Fruit fly (Drosophila melanogaster) whole organism, embryonic: ENCODE results near the gene CG32074.
A peak's percentile ranks its signal among the peaks of the same experiment; 100 is the strongest.

ENCODE experiments used
- Atf-2 ChIP-seq: fragments of 200-800 bp; sonication (Bioruptor generic); optimal IDR thresholded peaks from 2 replicates; lab custom pipeline; 2016; ENCODE audit warnings: missing biosample characterization, missing genetic modification characterization
- CG10565 ChIP-seq: fragments of 200-800 bp; sonication (Bioruptor generic); optimal IDR thresholded peaks from 3 replicates; lab custom pipeline; 2016; ENCODE audit warnings: missing biosample characterization, mild to moderate bottlenecking, missing genetic modification characterization
- CG10654 ChIP-seq: fragments of 200-800 bp; sonication (Bioruptor generic); optimal IDR thresholded peaks from 2 replicates; lab custom pipeline; 2016; ENCODE audit warnings: missing biosample characterization, missing genetic modification characterization
- CG10959 ChIP-seq: fragments of 200-800 bp; sonication (Bioruptor generic); IDR thresholded peaks from 2 replicates; pipeline ENCODE4 v1.3.6; 2022; ENCODE audit warnings: missing biosample characterization, missing genetic modification characterization
- CG12071 ChIP-seq: fragments of 200-800 bp; sonication (Bioruptor generic); optimal IDR thresholded peaks from 3 replicates; lab custom pipeline; 2018; ENCODE audit warnings: missing biosample characterization, mild to moderate bottlenecking, missing genetic modification characterization
- CG12104 ChIP-seq: fragments of 200-800 bp; sonication (Bioruptor generic); optimal IDR thresholded peaks from 3 replicates; lab custom pipeline; 2016; ENCODE audit warnings: missing biosample characterization, missing genetic modification characterization
- CG15073 ChIP-seq: fragments of 200-800 bp; sonication (Bioruptor generic); optimal IDR thresholded peaks from 2 replicates; lab custom pipeline; 2016; ENCODE audit warnings: missing biosample characterization, missing genetic modification characterization
- CG17186 ChIP-seq: fragments of 200-800 bp; sonication (Bioruptor generic); optimal IDR thresholded peaks from 3 replicates; lab custom pipeline; 2017; ENCODE audit warnings: missing biosample characterization, missing genetic modification reagents, missing genetic modification characterization
- CG17829 ChIP-seq: fragments of 200-800 bp; optimal IDR thresholded peaks from 2 replicates; lab custom pipeline; 2019; ENCODE audit warnings: missing biosample characterization, mild to moderate bottlenecking, missing genetic modification characterization, moderate library complexity
- CG1792 ChIP-seq: fragments of 200-800 bp; sonication (Bioruptor generic); optimal IDR thresholded peaks from 2 replicates; lab custom pipeline; 2016; ENCODE audit warnings: missing biosample characterization, missing genetic modification characterization
- CG18599 ChIP-seq: fragments of 200-800 bp; sonication (Bioruptor generic); optimal IDR thresholded peaks from 3 replicates; lab custom pipeline; 2017; ENCODE audit warnings: missing biosample characterization, missing genetic modification characterization, mild to moderate bottlenecking, moderate library complexity, missing genetic modification reagents
- CG3281 ChIP-seq: fragments of 200-800 bp; sonication (Bioruptor generic); optimal IDR thresholded peaks from 3 replicates; lab custom pipeline; 2017; ENCODE audit warnings: missing biosample characterization, mild to moderate bottlenecking, missing genetic modification characterization
- CG3407 ChIP-seq: fragments of 200-800 bp; sonication (Bioruptor generic); optimal IDR thresholded peaks from 2 replicates; lab custom pipeline; 2018; ENCODE audit warnings: missing biosample characterization, mild to moderate bottlenecking, missing genetic modification characterization
- CG34224 ChIP-seq: fragments of 200-800 bp; sonication (Bioruptor generic); IDR thresholded peaks from 3 replicates; pipeline ENCODE4 v1.3.6; 2022; ENCODE audit warnings: missing biosample characterization, missing genetic modification characterization; ENCODE audit not compliant: partially characterized antibody
- CG6175 ChIP-seq: fragments of 200-800 bp; sonication (Bioruptor generic); IDR thresholded peaks from 3 replicates; pipeline ENCODE4 v1.3.6; 2022; ENCODE audit warnings: missing biosample characterization, missing genetic modification characterization
- CG6272 ChIP-seq: fragments of 200-800 bp; sonication (Bioruptor generic); IDR thresholded peaks from 2 replicates; pipeline ENCODE4 v1.3.6; 2022; ENCODE audit warnings: missing biosample characterization, missing genetic modification characterization
- CG7357 ChIP-seq: fragments of 200-800 bp; sonication (Bioruptor generic); IDR thresholded peaks from 3 replicates; pipeline ENCODE4 v1.3.6; 2022; ENCODE audit warnings: missing biosample characterization, missing genetic modification characterization
- CG7963 ChIP-seq: fragments of 200-800 bp; sonication (Bioruptor generic); IDR thresholded peaks from 3 replicates; pipeline ENCODE4 v1.3.6; 2022; ENCODE audit warnings: missing biosample characterization, missing genetic modification characterization; ENCODE audit not compliant: partially characterized antibody
- Dp ChIP-seq: fragments of 200-800 bp; sonication (Bioruptor generic); optimal IDR thresholded peaks from 2 replicates; lab custom pipeline; 2018; ENCODE audit warnings: missing biosample characterization, mild to moderate bottlenecking, missing genetic modification characterization, moderate library complexity
- Drgx ChIP-seq: fragments of 200-800 bp; sonication (Bioruptor generic); IDR thresholded peaks from 2 replicates; pipeline ENCODE4 v1.3.6; 2022; ENCODE audit warnings: missing biosample characterization, missing genetic modification characterization
- E2f2 ChIP-seq: fragments of 200-800 bp; sonication (Bioruptor generic); IDR thresholded peaks from 2 replicates; pipeline ENCODE4 v1.3.6; 2022; ENCODE audit warnings: missing biosample characterization, missing genetic modification characterization
- ERR ChIP-seq: fragments of 200-800 bp; sonication (Bioruptor generic); optimal IDR thresholded peaks from 2 replicates; lab custom pipeline; 2016; ENCODE audit warnings: missing biosample characterization, missing genetic modification characterization
- Ets97D ChIP-seq: fragments of 200-800 bp; sonication (Bioruptor generic); optimal IDR thresholded peaks from 3 replicates; lab custom pipeline; 2016; ENCODE audit warnings: missing biosample characterization, missing genetic modification characterization
- HLH4C ChIP-seq: fragments of 200-800 bp; sonication (Bioruptor generic); IDR thresholded peaks from 3 replicates; pipeline ENCODE4 v1.3.6; 2022; ENCODE audit warnings: missing biosample characterization, missing genetic modification characterization; ENCODE audit not compliant: partially characterized antibody
- HLH54F ChIP-seq: fragments of 200-800 bp; sonication (Bioruptor generic); optimal IDR thresholded peaks from 3 replicates; lab custom pipeline; 2016; ENCODE audit warnings: missing biosample characterization, missing genetic modification characterization
- Hmr ChIP-seq: fragments of 200-800 bp; sonication (Bioruptor generic); optimal IDR thresholded peaks from 3 replicates; lab custom pipeline; 2017; ENCODE audit warnings: mild to moderate bottlenecking, missing biosample characterization, missing genetic modification reagents, missing genetic modification characterization
- Hr78 ChIP-seq, 2 experiments: fragments of 200-800 bp in 1 of 2; fragments of >200 bp in 1 of 2; sonication (Bioruptor generic) in 1 of 2; optimal IDR thresholded peaks; 2 replicates each; lab custom pipeline; 2017 to 2019; ENCODE audit warnings: missing biosample characterization in 2 of 2, missing genetic modification characterization in 2 of 2, mild to moderate bottlenecking in 1 of 2, moderate library complexity in 1 of 2
- Lhr ChIP-seq: fragments of 200-800 bp; sonication (Bioruptor generic); optimal IDR thresholded peaks from 3 replicates; lab custom pipeline; 2017; ENCODE audit warnings: mild to moderate bottlenecking, missing biosample characterization, missing genetic modification reagents, missing genetic modification characterization
- Max ChIP-seq: fragments of 200-800 bp; sonication (Bioruptor generic); optimal IDR thresholded peaks from 2 replicates; lab custom pipeline; 2016; ENCODE audit warnings: missing biosample characterization, mild to moderate bottlenecking, missing genetic modification characterization
- Med ChIP-seq: fragments of 200-800 bp; sonication (Bioruptor generic); peaks from one replicate; lab custom pipeline; 2016; ENCODE audit warnings: missing biosample characterization, missing genetic modification characterization, mild to moderate bottlenecking, inconsistent platforms, moderate library complexity
- NC2β ChIP-seq: fragments of 200-800 bp; sonication (Bioruptor generic); optimal IDR thresholded peaks from 2 replicates; lab custom pipeline; 2016; ENCODE audit warnings: missing biosample characterization, missing genetic modification characterization
- Oaz ChIP-seq: fragments of 200-800 bp; sonication (Bioruptor generic); IDR thresholded peaks from 2 replicates; pipeline ENCODE4 v1.3.6; 2022; ENCODE audit warnings: missing biosample characterization, missing genetic modification characterization
- Optix ChIP-seq: fragments of 200-800 bp; sonication (Bioruptor generic); IDR thresholded peaks from 3 replicates; pipeline ENCODE4 v1.3.6; 2022; ENCODE audit warnings: missing biosample characterization, missing genetic modification characterization
- Xbp1 ChIP-seq: fragments of 200-800 bp; sonication (Bioruptor generic); optimal IDR thresholded peaks from 3 replicates; lab custom pipeline; 2016; ENCODE audit warnings: missing biosample characterization, mild to moderate bottlenecking, missing genetic modification characterization
- ato ChIP-seq: fragments of 200-800 bp; sonication (Bioruptor generic); IDR thresholded peaks from 2 replicates; pipeline ENCODE4 v1.3.6; 2022; ENCODE audit warnings: missing biosample characterization, missing genetic modification characterization; ENCODE audit not compliant: partially characterized antibody
- disco-r ChIP-seq: fragments of 200-800 bp; sonication (Bioruptor generic); optimal IDR thresholded peaks from 2 replicates; lab custom pipeline; 2016; ENCODE audit warnings: missing biosample characterization, missing genetic modification characterization
- dpn ChIP-seq, 2 experiments: fragments of 200-800 bp; sonication (Bioruptor generic); optimal IDR thresholded peaks; 3 replicates each; lab custom pipeline; 2016; ENCODE audit warnings: missing biosample characterization in 2 of 2, missing genetic modification characterization in 2 of 2
- fru ChIP-seq: fragments of >200 bp; optimal IDR thresholded peaks from 2 replicates; lab custom pipeline; 2017
- ftz-f1 ChIP-seq: fragments of 200-800 bp; sonication (Bioruptor generic); optimal IDR thresholded peaks from 2 replicates; lab custom pipeline; 2016; ENCODE audit warnings: missing biosample characterization, missing genetic modification characterization
- gce ChIP-seq: fragments of 200-800 bp; sonication (Bioruptor generic); IDR thresholded peaks from 3 replicates; pipeline ENCODE4 v1.3.6; 2022; ENCODE audit warnings: missing biosample characterization, missing genetic modification characterization
- ind ChIP-seq: fragments of 200-800 bp; sonication (Bioruptor generic); optimal IDR thresholded peaks from 3 replicates; lab custom pipeline; 2016; ENCODE audit warnings: missing biosample characterization, missing genetic modification characterization
- nom ChIP-seq: fragments of 200-800 bp; sonication (Bioruptor generic); optimal IDR thresholded peaks from 2 replicates; lab custom pipeline; 2017; ENCODE audit warnings: missing biosample characterization, missing genetic modification characterization, mild to moderate bottlenecking, moderate library complexity, missing genetic modification reagents
- pan ChIP-seq, 4 experiments: fragments of >200 bp in 3 of 4; fragments of 200-800 bp in 1 of 4; sonication (Bioruptor generic) in 1 of 4; optimal IDR thresholded peaks in 3 of 4; IDR thresholded peaks in 1 of 4; 2 replicates each; pipeline versions ENCODE4 v1.3.6 to Lab custom; 2017 to 2022; ENCODE audit warnings: missing biosample characterization in 2 of 4, missing genetic modification characterization in 2 of 4, mixed read lengths in 1 of 4
- pho ChIP-seq: fragments of 200-800 bp; sonication (Bioruptor generic); optimal IDR thresholded peaks from 2 replicates; lab custom pipeline; 2016; ENCODE audit warnings: missing biosample characterization, missing genetic modification characterization
- salm ChIP-seq: fragments of 200-800 bp; sonication (Bioruptor generic); optimal IDR thresholded peaks from 2 replicates; lab custom pipeline; 2018; ENCODE audit warnings: missing biosample characterization, mild to moderate bottlenecking, missing genetic modification characterization
- sd ChIP-seq: fragments of 200-800 bp; sonication (Bioruptor generic); optimal IDR thresholded peaks from 3 replicates; lab custom pipeline; 2018; ENCODE audit warnings: missing biosample characterization, mild to moderate bottlenecking, missing genetic modification characterization, moderate library complexity
- sna ChIP-seq: fragments of 200-800 bp; sonication (Bioruptor generic); IDR thresholded peaks from 2 replicates; pipeline ENCODE4 v1.3.6; 2022; ENCODE audit warnings: missing biosample characterization, missing genetic modification characterization; ENCODE audit not compliant: partially characterized antibody
- trh ChIP-seq: fragments of 200-800 bp; sonication (Bioruptor generic); optimal IDR thresholded peaks from 2 replicates; lab custom pipeline; 2016; ENCODE audit warnings: missing biosample characterization, missing genetic modification characterization
- yki ChIP-seq: fragments of >200 bp; optimal IDR thresholded peaks from 3 replicates; lab custom pipeline; 2018

CG32074 gene

dm6 chr3L:11096195-11096908 is 35.8 kb downstream of the CG32074 start, which contains the start of the genes CG46439, Iyd and CG33947 (continued):
- TF ChIP-seq CG18599 (GFP tag; lab: Kevin White, UChicago), result no peak
- no peak for TF ChIP-seq dpn (GFP tag; optimal IDR thresholded peaks at IDR 0.05; lab: Kevin White, UChicago)
- no peak for TF ChIP-seq Hr78 (GFP tag; optimal IDR thresholded peaks at IDR 0.05; lab: Kevin White, UChicago)
- no peak for TF ChIP-seq CG12071
- peak; percentile 82 for TF ChIP-seq ftz-f1
- TF ChIP-seq CG7963 (GFP tag; lab: Robert Waterston, UW), result no peak
- TF ChIP-seq CG10654 (GFP tag; lab: Kevin White, UChicago), result no peak
- TF ChIP-seq CG6272, result no peak
- peak; percentile 56; the same call in 2 of the 3 replicates for TF ChIP-seq CG34224 (GFP tag; lab: Robert Waterston, UW)
- no peak for TF ChIP-seq CG3407
- TF ChIP-seq CG17186, result no peak
- no peak for TF ChIP-seq CG15073 (GFP tag; lab: Kevin White, UChicago)
- TF ChIP-seq disco-r, result no peak
- TF ChIP-seq pho (GFP tag; lab: Kevin White, UChicago), result no peak
- TF ChIP-seq Xbp1 (GFP tag; lab: Kevin White, UChicago), result no peak
- peak; percentile 71 for TF ChIP-seq Drgx (GFP tag; lab: Robert Waterston, UW)
- 0 out of 2 replicates have a peak, but pooled peaks have one; percentile 28 for TF ChIP-seq ato (GFP tag; lab: Robert Waterston, UW)
- peak; percentile 26 for TF ChIP-seq NC2β
- TF ChIP-seq E2f2 (GFP tag; lab: Robert Waterston, UW), result peak; percentile 45
- TF ChIP-seq trh (GFP tag; lab: Kevin White, UChicago), result no peak
- peak; percentile 67 for TF ChIP-seq Dp (GFP tag; lab: Kevin White, UChicago)
- peak; percentile 95 for TF ChIP-seq nom (GFP tag; lab: Kevin White, UChicago)
- no peak for TF ChIP-seq CG6175 (GFP tag; lab: Robert Waterston, UW)
- TF ChIP-seq sna (GFP tag; lab: Robert Waterston, UW), result peak; percentile 54
- TF ChIP-seq CG17829 (tag; lab: Kevin White, UChicago), result peak; percentile 29
- no peak for TF ChIP-seq HLH4C (GFP tag; lab: Robert Waterston, UW)
- 0 out of 3 replicates have a peak, but pooled peaks have one; percentile 41 for TF ChIP-seq gce (GFP tag; lab: Robert Waterston, UW)
- TF ChIP-seq Oaz (GFP tag; lab: Robert Waterston, UW), result no peak
- TF ChIP-seq pan (optimal IDR thresholded peaks at IDR 0.05; lab: Kevin White, UChicago), result no peak
- TF ChIP-seq pan (GFP tag; optimal IDR thresholded peaks at IDR 0.05 in 1 of 2, IDR thresholded peaks at IDR 0.05 in 1 of 2), result no peak
- no peak for TF ChIP-seq CG7357 (GFP tag; lab: Robert Waterston, UW)
- no peak for TF ChIP-seq CG10959 (GFP tag; lab: Robert Waterston, UW)
- TF ChIP-seq yki (lab: Kevin White, UChicago), result peak; percentile 52
- TF ChIP-seq ERR (GFP tag; lab: Kevin White, UChicago), result no peak
- TF ChIP-seq CG12104 (GFP tag; lab: Kevin White, UChicago), result no peak
- TF ChIP-seq CG10565 (GFP tag; lab: Kevin White, UChicago), result no peak
- no peak for TF ChIP-seq fru (lab: Kevin White, UChicago)
- no peak for TF ChIP-seq Atf-2 (GFP tag; lab: Kevin White, UChicago)
- no peak for TF ChIP-seq CG1792 (GFP tag; lab: Kevin White, UChicago)
- TF ChIP-seq Optix (GFP tag; lab: Robert Waterston, UW), result 0 out of 3 replicates have a peak, but pooled peaks have one; percentile 6
- TF ChIP-seq salm, result no peak
- TF ChIP-seq sd (tag; lab: Kevin White, UChicago), result no peak
- no peak for TF ChIP-seq Lhr
- TF ChIP-seq Med (GFP tag; lab: Kevin White, UChicago), result peak; percentile 89
- no peak for TF ChIP-seq Hmr (GFP tag; lab: Kevin White, UChicago)
- TF ChIP-seq Max, result no peak
- TF ChIP-seq ind, result no peak
- peak; percentile 0 for TF ChIP-seq HLH54F (GFP tag; lab: Kevin White, UChicago)
- TF ChIP-seq CG3281 (GFP tag; lab: Kevin White, UChicago), result no peak
- peak; percentile 34 for TF ChIP-seq Ets97D (GFP tag; lab: Kevin White, UChicago)
